Worm (Caenorhabditis elegans): ENCODE results near the gene ZK637.12.

Gene ZK637.12

DNA sequence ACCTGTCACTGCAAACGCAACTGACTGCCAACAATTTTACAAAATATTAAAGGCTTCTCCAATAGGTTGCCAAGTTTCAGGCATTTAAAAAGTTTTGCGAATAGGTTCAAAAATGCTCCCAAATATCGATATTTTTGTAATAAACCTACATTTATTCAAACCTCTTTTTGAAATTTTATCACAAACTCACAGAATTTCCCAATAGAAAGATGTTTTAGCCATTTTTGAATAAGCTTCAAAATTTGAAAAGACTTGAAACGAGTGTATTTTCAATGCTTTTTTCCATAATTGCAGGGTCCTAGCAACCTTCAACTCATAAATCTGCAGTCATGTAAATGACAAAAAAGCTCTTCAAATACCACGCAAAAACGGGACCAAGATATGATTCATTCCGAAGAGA is 41.7 kb upstream of the ZK637.12 start:
- TF ChIP-seq F52B5.7 (tag; optimal IDR thresholded peaks at IDR 0.05), result no peak
- TF ChIP-seq F49E8.2 (tag; optimal IDR thresholded peaks at IDR 0.05; ENCODE audit: insufficient read depth), result no peak
- no peak for TF ChIP-seq F39B2.1 (GFP tag; IDR thresholded peaks at IDR 0.05)
- no peak for TF ChIP-seq madf-3 (GFP tag; IDR thresholded peaks at IDR 0.05)
- no peak for TF ChIP-seq zim-3 (tag; optimal IDR thresholded peaks at IDR 0.05)
- no peak for TF ChIP-seq ets-4 (GFP tag; optimal IDR thresholded peaks at IDR 0.05)
- TF ChIP-seq nfya-2 (GFP tag; IDR thresholded peaks at IDR 0.05), result no peak
- TF ChIP-seq Y53G8AR.9 (GFP tag; conservative IDR thresholded peaks at IDR 0.05), result no peak
- no peak for TF ChIP-seq B0336.3 (GFP tag; IDR thresholded peaks at IDR 0.05)
- TF ChIP-seq sea-2 (GFP tag; IDR thresholded peaks at IDR 0.05), result no peak
- no peak for TF ChIP-seq hrde-1 (tag; optimal IDR thresholded peaks at IDR 0.05; ENCODE audit: borderline replicate concordance)
- TF ChIP-seq ztf-28 (GFP tag; IDR thresholded peaks at IDR 0.05), result no peak
- no peak for TF ChIP-seq madf-8 (GFP tag; conservative IDR thresholded peaks at IDR 0.05)
- TF ChIP-seq repo-1 (tag; optimal IDR thresholded peaks at IDR 0.05), result no peak
- no peak for TF ChIP-seq hsf-1 (GFP tag; IDR thresholded peaks at IDR 0.05)
- no peak for TF ChIP-seq Y79H2A.3 (GFP tag; conservative IDR thresholded peaks at IDR 0.05)

DNA sequence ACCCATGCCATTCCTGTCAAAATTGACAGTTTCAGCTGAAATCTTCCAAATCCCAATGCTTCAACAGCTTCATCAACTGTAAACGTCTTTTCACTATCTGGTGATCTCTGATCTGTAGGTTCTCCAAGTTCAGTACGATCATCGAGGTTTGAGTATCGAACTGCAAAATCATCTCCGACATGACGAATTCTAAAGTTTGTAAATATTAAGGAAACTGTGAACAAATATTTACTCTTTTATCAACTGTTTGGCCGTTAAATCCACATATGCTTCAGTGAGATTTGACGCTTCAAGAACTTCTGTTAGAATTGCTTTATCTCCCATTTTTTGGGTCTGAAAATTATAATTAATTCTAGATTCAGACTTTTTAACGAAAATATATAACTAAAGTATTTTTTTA is 38.9 kb upstream of the ZK637.12 start, which contains the start of gene svop-1:
Gene svop-1 (minus strand): TSS at position 339 of the 400 bp plus-strand sequence.
- no peak for TF ChIP-seq mxl-1 (tag; optimal IDR thresholded peaks at IDR 0.05)
- TF ChIP-seq ceh-100 (GFP tag; IDR thresholded peaks at IDR 0.05), result no peak
- no peak for TF ChIP-seq ekl-4 (GFP tag; IDR thresholded peaks at IDR 0.05)
- TF ChIP-seq ztf-3 (GFP tag; optimal IDR thresholded peaks at IDR 0.05), result no peak
- TF ChIP-seq mcd-1 (GFP tag; IDR thresholded peaks at IDR 0.05), result no peak
- no peak for TF ChIP-seq hrde-1 (tag; optimal IDR thresholded peaks at IDR 0.05; ENCODE audit: borderline replicate concordance)
- TF ChIP-seq ztf-6 (GFP tag; IDR thresholded peaks at IDR 0.05), result no peak
- no peak for TF ChIP-seq B0035.1 (tag; optimal IDR thresholded peaks at IDR 0.05)
- TF ChIP-seq nfyb-1 (GFP tag; IDR thresholded peaks at IDR 0.05), result no peak
- TF ChIP-seq attf-6 (GFP tag; IDR thresholded peaks at IDR 0.05), result no peak
- TF ChIP-seq snpc-3.4 (tag; optimal IDR thresholded peaks at IDR 0.05), result no peak
- no peak for TF ChIP-seq ceh-58 (GFP tag; IDR thresholded peaks at IDR 0.05)

DNA sequence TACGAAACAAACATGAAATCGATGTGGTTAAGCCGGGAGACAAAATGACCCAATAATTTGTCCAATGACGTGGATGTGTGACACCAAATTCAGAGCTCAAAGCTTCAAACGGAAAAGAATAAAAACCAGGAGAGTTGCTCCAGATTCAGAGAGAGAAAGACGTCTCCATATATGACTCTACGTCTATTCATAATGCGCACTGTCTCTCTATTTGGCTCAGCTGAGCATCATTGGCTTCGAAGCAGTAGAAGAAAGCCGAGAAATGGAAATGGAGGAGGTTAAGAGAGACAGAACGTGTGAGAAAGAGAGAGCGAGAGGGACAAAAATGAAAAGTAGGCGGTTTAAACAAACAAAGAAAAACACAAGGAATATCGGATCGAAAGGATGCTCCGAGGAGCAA is 37.7 kb upstream of the ZK637.12 start:
- no peak for TF ChIP-seq F57C9.4 (tag; optimal IDR thresholded peaks at IDR 0.05)
- no peak for TF ChIP-seq F33H1.4 (GFP tag; IDR thresholded peaks at IDR 0.05)
- TF ChIP-seq cebp-1 (GFP tag; IDR thresholded peaks at IDR 0.05), result no peak
- TF ChIP-seq cebp-1 (tag; optimal IDR thresholded peaks at IDR 0.05), result peak; percentile 70
- no peak for TF ChIP-seq hsf-1 (GFP tag; IDR thresholded peaks at IDR 0.05)
- no peak for TF ChIP-seq F10E7.11 (tag; optimal IDR thresholded peaks at IDR 0.05)

DNA sequence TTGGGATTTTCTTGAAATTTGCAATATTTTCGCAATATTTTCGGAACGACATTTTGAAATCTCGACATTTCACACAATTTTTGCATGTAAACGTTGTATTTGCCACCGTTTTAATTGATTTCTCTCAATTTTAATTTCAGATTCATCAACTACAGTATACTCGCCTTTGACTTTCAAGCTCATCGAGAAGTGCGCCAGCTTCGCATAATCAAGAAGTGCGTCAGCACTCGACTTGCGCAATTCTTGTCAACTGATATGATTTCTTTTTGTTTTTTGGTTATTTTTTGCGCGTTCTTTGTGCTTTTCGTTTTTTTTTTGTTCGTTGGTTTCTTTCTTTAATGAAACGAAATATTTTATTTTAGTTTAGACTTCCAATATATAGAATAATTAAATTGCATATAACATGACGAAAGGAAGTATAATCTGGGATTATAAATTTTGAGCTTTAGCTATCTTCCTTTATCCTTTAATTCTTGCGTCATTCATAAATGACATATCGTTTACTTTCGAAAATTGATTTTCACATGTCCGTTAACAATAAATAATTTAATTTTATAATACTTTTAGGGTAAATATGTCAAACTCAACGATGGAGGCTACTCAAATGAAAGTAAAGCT is 36.7 kb upstream of the ZK637.12 start, which contains the start of gene famh-136:
Gene famh-136 (plus strand): TSS at position 568 of the 618 bp plus-strand sequence.
- no peak for TF ChIP-seq Y79H2A.3 (GFP tag; conservative IDR thresholded peaks at IDR 0.05)
- TF ChIP-seq pbrm-1 (GFP tag; IDR thresholded peaks at IDR 0.05), result peak; percentile 87; the same call in 1 of the 2 replicates
- TF ChIP-seq nhr-90 (tag; optimal IDR thresholded peaks at IDR 0.05), result no peak
- TF ChIP-seq hsf-1 (GFP tag; IDR thresholded peaks at IDR 0.05), result no peak
- no peak for TF ChIP-seq lin-26 (GFP tag; IDR thresholded peaks at IDR 0.05)
- TF ChIP-seq F22D6.2 (tag; optimal IDR thresholded peaks at IDR 0.05), result peak; percentile 67
- TF ChIP-seq ztf-25 (GFP tag; IDR thresholded peaks at IDR 0.05), result no peak
- TF ChIP-seq K11D2.4 (GFP tag; IDR thresholded peaks at IDR 0.05), result peak; percentile 87
- no peak for TF ChIP-seq ceh-58 (GFP tag; IDR thresholded peaks at IDR 0.05)
- no peak for TF ChIP-seq D2030.7 (GFP tag; IDR thresholded peaks at IDR 0.05)
- TF ChIP-seq let-526 (GFP tag; IDR thresholded peaks at IDR 0.05), result no peak
- peak; percentile 86 for TF ChIP-seq mcd-1 (GFP tag; IDR thresholded peaks at IDR 0.05)
- no peak for TF ChIP-seq zfh-2 (GFP tag; conservative IDR thresholded peaks at IDR 0.05)
- TF ChIP-seq snpc-1.3 (tag; optimal IDR thresholded peaks at IDR 0.05; ENCODE audit: insufficient read depth), result peak; percentile 27
- TF ChIP-seq Y56A3A.18 (GFP tag; IDR thresholded peaks at IDR 0.05), result peak; percentile 30; the same call in 1 of the 2 replicates
- TF ChIP-seq bed-1 (GFP tag; IDR thresholded peaks at IDR 0.05), result no peak
- no peak for TF ChIP-seq aptf-3 (GFP tag; IDR thresholded peaks at IDR 0.05)
